Worm (Caenorhabditis elegans): ENCODE data around the gene spp-20.

DNA sequence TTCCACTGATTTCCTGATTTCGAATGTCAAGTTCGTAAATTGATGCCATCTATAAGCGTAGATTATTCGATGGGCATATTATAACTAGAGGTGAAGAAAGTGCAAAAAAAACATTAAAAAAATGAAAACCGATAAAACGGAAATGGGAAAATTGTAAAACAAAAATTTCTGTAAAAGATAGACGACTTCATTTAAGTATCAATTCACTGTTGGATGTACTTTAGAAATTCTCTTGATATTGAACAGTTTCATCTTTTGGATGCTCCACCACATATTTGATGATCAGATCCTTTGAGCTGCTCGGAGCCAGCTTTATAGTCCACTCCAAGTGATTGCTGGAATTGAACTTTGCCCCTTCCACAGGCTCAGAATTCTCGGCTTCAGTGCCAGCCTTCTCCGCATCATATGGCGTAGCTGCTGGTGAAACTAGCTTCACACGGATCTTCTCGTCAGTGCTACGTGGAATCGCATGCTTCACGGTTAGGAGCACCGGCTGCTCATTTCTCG, 44.6 kb upstream of the spp-20 start, which contains the start of gene ZK1055.6:
- TF ChIP-seq Y55F3AM.14 (GFP tag; optimal IDR thresholded peaks at IDR 0.05) (no peak), alr-1 (tag; optimal IDR thresholded peaks at IDR 0.05) (no peak)
